Worm (Caenorhabditis elegans) whole organism, L4/young adult: ENCODE measurements around the gene exp-1.
A peak's percentile ranks its signal among the peaks of the same experiment; 100 is the strongest.

ENCODE experiments used
- W03F9.2 ChIP-seq: fragments of 150-350 bp; optimal IDR thresholded peaks from 2 replicates; lab custom pipeline; 2014; ENCODE audit warnings: missing biosample characterization, missing genetic modification characterization
- dao-5 ChIP-seq: sonication (generic microtip); optimal IDR thresholded peaks from 2 replicates; lab custom pipeline; 2016; ENCODE audit warnings: missing genotype, missing genetic modification characterization, moderate library complexity, missing compliant biosample characterization
- him-1 ChIP-seq: sonication (generic microtip); optimal IDR thresholded peaks from 2 replicates; lab custom pipeline; 2016; ENCODE audit warnings: missing genotype, missing genetic modification reagents, missing genetic modification characterization, missing compliant biosample characterization

exp-1 gene

DNA sequence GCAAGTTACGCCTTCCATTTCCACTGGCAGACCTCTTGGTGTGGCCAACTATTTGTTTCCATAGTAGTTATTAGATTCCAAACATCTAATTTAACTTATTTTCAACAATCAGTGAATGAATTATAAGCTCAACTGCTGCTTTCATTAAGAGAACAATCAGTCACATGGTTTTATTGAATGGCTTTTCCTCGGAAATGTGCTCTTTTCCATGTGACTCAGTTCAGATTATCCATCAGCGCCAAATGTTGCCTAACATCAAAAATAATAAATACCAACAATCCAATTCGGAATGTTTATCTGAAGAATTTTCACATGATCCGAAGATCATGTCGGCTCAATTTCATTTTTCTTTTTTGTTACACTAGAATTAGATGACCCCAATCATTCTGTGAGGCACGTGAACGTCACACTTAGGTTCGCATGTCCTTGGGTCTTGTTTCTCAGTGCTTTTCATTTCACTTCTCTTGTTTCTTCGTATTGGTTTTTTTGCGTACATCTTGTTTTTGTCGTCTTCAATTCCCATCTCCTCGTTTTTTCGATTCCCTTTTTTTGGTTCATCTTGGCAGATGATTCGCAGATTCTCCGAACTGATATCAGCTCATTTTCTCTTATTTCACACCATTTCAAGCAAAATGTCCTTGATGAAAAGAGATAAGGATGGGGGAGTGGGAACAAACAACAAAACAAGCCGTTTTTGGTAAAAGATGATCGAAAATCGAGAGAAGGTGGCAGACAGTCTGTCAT, 15.4 kb upstream of the exp-1 start:
- TF ChIP-seq dao-5 (tag; lab: Kevin White, UChicago) (no peak), him-1 (tag; lab: Kevin White, UChicago) (no peak), W03F9.2 (tag; lab: Kevin White, UChicago) (no peak)

ce11 chrII:6175027-6175426, 14.1 kb upstream of the exp-1 start:
- no peak for TF ChIP-seq dao-5 (tag; lab: Kevin White, UChicago)
- peak; percentile 13 for TF ChIP-seq him-1 (tag; lab: Kevin White, UChicago)

DNA sequence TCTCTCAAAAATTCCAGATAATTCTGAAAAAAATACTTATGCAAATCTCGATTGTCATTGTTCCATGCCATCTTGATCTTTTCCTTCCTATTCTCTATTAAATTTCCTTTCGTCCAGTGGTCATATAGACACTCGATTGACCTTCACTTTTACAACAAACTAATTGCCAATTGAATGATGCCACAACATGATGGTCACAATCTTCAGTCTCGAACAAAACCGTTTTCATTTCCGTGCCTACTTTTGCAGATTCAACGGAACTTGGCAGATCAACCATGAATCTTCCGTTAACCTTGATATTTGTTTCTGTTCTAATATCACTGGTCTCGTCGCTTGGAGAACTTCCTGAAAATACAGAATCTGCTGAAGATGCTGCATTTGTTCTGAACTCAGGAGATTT, 12.5 kb upstream of the exp-1 start, which contains the start of gene F40H3.2:
Gene F40H3.2, plus strand, starts transcription at position 250 of the 400 bp plus-strand sequence.
- TF ChIP-seq dao-5 (tag; lab: Kevin White, UChicago) (no peak), him-1 (tag; lab: Kevin White, UChicago) (no peak), W03F9.2 (tag; lab: Kevin White, UChicago) (no peak)

DNA sequence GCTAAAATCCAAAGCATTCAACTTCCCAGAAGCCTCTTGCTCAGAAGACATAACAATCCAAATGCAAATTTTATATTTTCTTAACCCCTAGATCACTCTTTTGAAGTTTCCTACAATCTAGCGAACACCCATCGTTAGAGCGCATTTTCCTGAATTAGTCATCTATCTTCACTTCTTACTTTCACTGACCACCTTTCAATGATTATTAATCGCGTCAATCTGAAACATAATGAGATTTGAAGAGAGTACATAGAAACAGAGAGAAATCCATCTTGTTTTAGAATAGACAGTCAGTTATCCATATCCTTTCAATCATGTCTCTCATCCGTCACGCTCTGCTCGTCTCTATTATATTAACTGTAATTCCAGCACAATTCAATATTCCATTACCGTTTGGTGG, 10.3 kb upstream of the exp-1 start, which contains the start of gene F40H3.3:
Gene F40H3.3, plus strand, starts transcription at position 280 of the 400 bp plus-strand sequence.
- no peak for TF ChIP-seq W03F9.2 (tag; lab: Kevin White, UChicago)
- no peak for TF ChIP-seq him-1 (tag; lab: Kevin White, UChicago)
- TF ChIP-seq dao-5 (tag; lab: Kevin White, UChicago), result no peak

DNA sequence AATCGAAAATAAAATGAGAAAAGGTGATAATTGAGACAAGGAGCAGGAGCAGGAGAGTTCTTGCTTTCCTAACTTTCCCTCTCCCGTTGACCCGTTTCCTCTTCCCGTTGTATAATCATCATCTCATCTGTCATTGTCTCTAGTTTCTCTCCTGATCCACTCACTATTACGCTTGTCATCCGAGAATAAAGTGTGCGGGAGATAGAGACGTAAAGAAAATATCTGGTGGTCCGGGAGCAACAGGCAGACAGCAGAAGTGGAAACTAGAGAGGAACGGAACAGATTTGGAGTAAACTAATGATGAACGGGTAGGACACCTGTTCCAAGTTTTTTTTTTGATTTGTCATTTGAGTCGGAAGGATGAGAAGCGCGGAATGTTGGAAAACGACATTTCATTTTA, 9.3 kb upstream of the exp-1 start:
- TF ChIP-seq W03F9.2 (tag; lab: Kevin White, UChicago), result no peak
- no peak for TF ChIP-seq him-1 (tag; lab: Kevin White, UChicago)
- no peak for TF ChIP-seq dao-5 (tag; lab: Kevin White, UChicago)

- no peak for TF ChIP-seq W03F9.2 (tag; lab: Kevin White, UChicago)
- TF ChIP-seq him-1 (tag; lab: Kevin White, UChicago), result no peak
- TF ChIP-seq dao-5 (tag; lab: Kevin White, UChicago), result no peak
These were observed 8.3 kb upstream of the exp-1 start, which contains the start of gene hst-3.1 for ce11 chrII:6169156-6169555. hst-3.1 (minus strand) TSS chrII:6169256.

ce11 chrII:6168714-6169113, 7.8 kb upstream of the exp-1 start:
- TF ChIP-seq dao-5 (tag; lab: Kevin White, UChicago) (no peak), W03F9.2 (tag; lab: Kevin White, UChicago) (no peak), him-1 (tag; lab: Kevin White, UChicago) (no peak)

DNA sequence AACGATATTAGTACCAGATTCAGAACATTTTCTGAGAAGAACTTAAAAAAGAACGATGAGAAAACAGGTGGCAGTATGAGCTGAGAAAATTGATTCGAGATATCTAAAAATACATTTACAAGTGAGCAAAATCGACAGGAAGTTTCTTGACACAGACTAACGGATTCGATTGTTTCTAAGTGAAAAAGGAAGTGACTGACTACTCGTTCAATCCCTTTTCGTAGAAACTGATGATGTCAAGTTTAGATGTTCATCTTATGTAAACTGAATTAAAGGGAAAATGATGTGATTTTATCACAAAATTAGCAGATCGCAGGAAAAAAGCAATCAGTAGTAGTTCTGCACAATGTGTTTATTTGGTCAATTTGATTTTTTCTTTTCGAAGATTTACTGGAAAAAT, 4.3 kb upstream of the exp-1 start:
- TF ChIP-seq him-1 (tag; lab: Kevin White, UChicago) (no peak), dao-5 (tag; lab: Kevin White, UChicago) (no peak)

DNA sequence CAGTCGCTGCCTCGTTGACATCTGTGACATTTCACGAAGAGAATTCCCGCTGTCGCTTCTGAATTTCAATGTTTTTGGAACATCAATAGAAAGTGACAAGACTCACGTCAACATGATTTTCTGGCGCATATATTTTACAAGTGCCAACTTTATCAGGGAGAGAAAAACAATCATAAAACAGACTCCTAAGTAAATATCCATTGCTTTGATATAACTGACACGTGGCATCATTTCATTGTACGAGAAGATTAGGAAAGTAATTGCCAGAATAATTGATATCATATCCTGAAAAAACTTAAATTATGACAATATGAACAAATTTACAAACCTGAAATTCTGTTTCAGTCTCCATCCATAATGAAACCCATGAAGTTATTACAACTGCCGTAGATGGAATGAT, 2.8 kb downstream of the exp-1 start:
- TF ChIP-seq W03F9.2 (tag; lab: Kevin White, UChicago) (no peak), dao-5 (tag; lab: Kevin White, UChicago) (no peak), him-1 (tag; lab: Kevin White, UChicago) (no peak)

ce11 chrII:6149434-6149833, 11.5 kb downstream of the exp-1 start:
- no peak for TF ChIP-seq him-1 (tag; lab: Kevin White, UChicago)

- TF ChIP-seq dao-5 (tag; lab: Kevin White, UChicago) (no peak), W03F9.2 (tag; lab: Kevin White, UChicago) (no peak), him-1 (tag; lab: Kevin White, UChicago) (no peak)
These were observed 12.5 kb downstream of the exp-1 start for ce11 chrII:6148369-6148768.

DNA sequence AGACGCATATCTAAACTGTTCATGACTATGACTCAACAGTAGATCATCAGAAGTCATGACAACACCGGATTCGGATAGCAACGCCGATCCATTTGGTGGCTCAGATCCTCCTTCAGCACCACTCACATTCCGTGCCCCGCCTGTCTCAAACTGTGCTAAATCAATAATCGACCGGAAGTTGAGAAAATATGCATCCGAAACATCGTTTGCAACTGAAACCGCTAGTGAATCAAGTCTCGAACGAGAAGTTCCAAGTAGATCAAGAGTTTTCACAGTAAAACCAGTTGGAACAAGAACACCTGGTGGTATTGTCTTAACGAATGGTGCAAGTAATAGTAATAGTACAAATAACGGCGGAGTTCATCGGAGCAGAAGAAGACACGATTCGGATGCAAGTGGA, 13.8 kb downstream of the exp-1 start:
- TF ChIP-seq dao-5 (tag; lab: Kevin White, UChicago) (no peak), him-1 (tag; lab: Kevin White, UChicago) (no peak), W03F9.2 (tag; lab: Kevin White, UChicago) (no peak)

- no peak for TF ChIP-seq dao-5 (tag; lab: Kevin White, UChicago)
- TF ChIP-seq him-1 (tag; lab: Kevin White, UChicago), result no peak
- TF ChIP-seq W03F9.2 (tag; lab: Kevin White, UChicago), result no peak
These were observed 18.4 kb downstream of the exp-1 start for ce11 chrII:6142539-6142938.

DNA sequence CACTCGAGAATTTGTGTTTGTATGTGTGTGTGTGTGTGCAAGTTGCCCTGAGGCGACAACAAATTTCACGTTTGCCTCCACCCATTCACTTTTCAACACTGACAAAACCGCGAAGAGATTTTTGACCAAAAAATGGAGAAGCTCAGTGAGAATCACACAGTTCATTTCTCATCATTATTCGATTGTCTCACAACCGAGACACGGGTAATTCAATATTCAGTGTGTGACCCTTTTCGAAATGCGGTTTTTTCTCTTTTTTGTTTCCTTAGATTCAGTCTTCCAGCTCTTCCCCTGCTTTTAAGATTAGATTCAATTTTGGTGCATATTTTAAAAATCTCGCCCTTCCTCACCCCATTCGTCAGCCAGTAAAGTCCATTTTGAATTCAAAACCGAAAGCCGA, 21.4 kb downstream of the exp-1 start:
- TF ChIP-seq dao-5 (tag; lab: Kevin White, UChicago), result no peak
- no peak for TF ChIP-seq W03F9.2 (tag; lab: Kevin White, UChicago)
- TF ChIP-seq him-1 (tag; lab: Kevin White, UChicago), result no peak
